Worm (Caenorhabditis elegans): ENCODE results near the gene degl-2.
A peak's percentile ranks its signal among the peaks of the same experiment; 100 is the strongest.

DNA sequence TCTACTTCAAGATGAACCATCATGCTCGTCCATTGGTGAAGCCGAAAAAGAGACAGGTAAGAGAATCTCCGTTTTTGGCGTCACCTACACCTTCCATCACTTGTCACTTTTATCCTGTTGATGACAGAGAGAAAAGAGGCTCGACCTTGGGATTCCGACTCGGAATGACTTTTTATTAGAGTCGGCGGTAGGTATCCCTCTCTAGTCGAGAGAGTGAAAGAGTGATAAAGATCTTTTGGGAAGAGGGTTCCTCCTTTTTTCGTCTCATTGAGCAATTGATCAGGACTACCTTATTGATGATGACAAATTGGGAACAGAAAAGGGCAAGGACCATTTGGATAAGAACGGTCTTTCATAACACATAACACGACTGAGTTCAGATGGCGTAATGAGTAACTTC lies 25.9 kb upstream of the degl-2 start:
- no peak for TF ChIP-seq unc-62 (GFP tag; optimal IDR thresholded peaks at IDR 0.05)
- no peak for TF ChIP-seq nhr-6 (tag; optimal IDR thresholded peaks at IDR 0.05)
- no peak for TF ChIP-seq elt-3 (tag; optimal IDR thresholded peaks at IDR 0.05)
- TF ChIP-seq nhr-77 (tag; optimal IDR thresholded peaks at IDR 0.05) = no peak
- TF ChIP-seq nhr-23 (tag; optimal IDR thresholded peaks at IDR 0.05) = peak; percentile 88
- TF ChIP-seq crh-2 (tag; optimal IDR thresholded peaks at IDR 0.05) = no peak
- TF ChIP-seq mab-5 (tag; optimal IDR thresholded peaks at IDR 0.05) = no peak
- no peak for TF ChIP-seq ZK546.5 (tag; optimal IDR thresholded peaks at IDR 0.05)
- no peak for TF ChIP-seq fos-1 (tag; optimal IDR thresholded peaks at IDR 0.05)
- TF ChIP-seq sem-4 (tag; optimal IDR thresholded peaks at IDR 0.05) = no peak
- no peak for TF ChIP-seq unc-55 (GFP tag; optimal IDR thresholded peaks at IDR 0.05)

All from whole organism, L2 larva.